Fruit fly (Drosophila melanogaster) whole organism, embryonic: ENCODE results near the gene Jarid2.

ENCODE experiments used
- CG10321 ChIP-seq: fragments of 200-800 bp; sonication (Bioruptor generic); IDR thresholded peaks from 2 replicates; pipeline ENCODE4 v1.3.6; 2022; ENCODE audit warnings: missing biosample characterization, missing genetic modification characterization
- CG10543 ChIP-seq: fragments of 200-800 bp; sonication (Bioruptor generic); optimal IDR thresholded peaks from 3 replicates; lab custom pipeline; 2017; ENCODE audit warnings: missing biosample characterization, mild to moderate bottlenecking, missing genetic modification characterization, moderate library complexity
- CG10565 ChIP-seq: fragments of 200-800 bp; sonication (Bioruptor generic); optimal IDR thresholded peaks from 3 replicates; lab custom pipeline; 2016; ENCODE audit warnings: missing biosample characterization, mild to moderate bottlenecking, missing genetic modification characterization
- CG12071 ChIP-seq: fragments of 200-800 bp; sonication (Bioruptor generic); optimal IDR thresholded peaks from 3 replicates; lab custom pipeline; 2018; ENCODE audit warnings: missing biosample characterization, mild to moderate bottlenecking, missing genetic modification characterization
- CG12236 ChIP-seq: fragments of 200-800 bp; sonication (Bioruptor generic); optimal IDR thresholded peaks from 2 replicates; lab custom pipeline; 2016; ENCODE audit warnings: missing biosample characterization, missing genetic modification characterization
- CG14014 ChIP-seq: fragments of 200-800 bp; sonication (Bioruptor generic); IDR thresholded peaks from 2 replicates; pipeline ENCODE4 v1.3.6; 2022; ENCODE audit warnings: missing biosample characterization, missing genetic modification characterization
- CG15514 ChIP-seq: fragments of 200-800 bp; sonication (Bioruptor generic); optimal IDR thresholded peaks from 3 replicates; lab custom pipeline; 2017; ENCODE audit warnings: missing biosample characterization, missing genetic modification characterization, mild to moderate bottlenecking, moderate library complexity, missing genetic modification reagents
- CG2129 ChIP-seq: fragments of 200-800 bp; sonication (Bioruptor generic); IDR thresholded peaks from 2 replicates; pipeline ENCODE4 v1.3.6; 2022; ENCODE audit warnings: missing biosample characterization, missing genetic modification characterization; ENCODE audit not compliant: partially characterized antibody
- CG2202 ChIP-seq: fragments of 200-800 bp; sonication (Bioruptor generic); optimal IDR thresholded peaks from 2 replicates; lab custom pipeline; 2018; ENCODE audit warnings: missing biosample characterization, mild to moderate bottlenecking, missing genetic modification characterization
- CG2712 ChIP-seq: fragments of 200-800 bp; optimal IDR thresholded peaks from 3 replicates; lab custom pipeline; 2019; ENCODE audit warnings: missing biosample characterization, mild to moderate bottlenecking, missing genetic modification characterization, moderate library complexity
- CG3281 ChIP-seq: fragments of 200-800 bp; sonication (Bioruptor generic); optimal IDR thresholded peaks from 3 replicates; lab custom pipeline; 2017; ENCODE audit warnings: missing biosample characterization, mild to moderate bottlenecking, missing genetic modification characterization
- CG42726 ChIP-seq: fragments of 200-800 bp; sonication (Bioruptor generic); IDR thresholded peaks from 2 replicates; pipeline ENCODE4 v1.3.6; 2022; ENCODE audit warnings: missing biosample characterization, missing genetic modification characterization; ENCODE audit not compliant: partially characterized antibody
- CG4328 ChIP-seq: fragments of 200-800 bp; sonication (Bioruptor generic); optimal IDR thresholded peaks from 3 replicates; lab custom pipeline; 2017; ENCODE audit warnings: missing biosample characterization, missing genetic modification reagents, missing genetic modification characterization
- CG4617 ChIP-seq: fragments of 200-800 bp; sonication (Bioruptor generic); optimal IDR thresholded peaks from 3 replicates; lab custom pipeline; 2016; ENCODE audit warnings: missing biosample characterization, missing genetic modification characterization, borderline replicate concordance
- CG4707 ChIP-seq: fragments of 200-800 bp; sonication (Bioruptor generic); optimal IDR thresholded peaks from 2 replicates; lab custom pipeline; 2018; ENCODE audit warnings: missing biosample characterization, mild to moderate bottlenecking, missing genetic modification characterization, moderate library complexity
- CG7786 ChIP-seq: fragments of 200-800 bp; sonication (Bioruptor generic); optimal IDR thresholded peaks from 2 replicates; lab custom pipeline; 2016; ENCODE audit warnings: missing biosample characterization, missing genetic modification characterization
- CG8944 ChIP-seq: fragments of 200-800 bp; sonication (Bioruptor generic); optimal IDR thresholded peaks from 3 replicates; lab custom pipeline; 2016; ENCODE audit warnings: missing biosample characterization, missing genetic modification characterization
- CG9215 ChIP-seq: fragments of 200-800 bp; sonication (Bioruptor generic); IDR thresholded peaks from 2 replicates; pipeline ENCODE4 v1.3.6; 2022; ENCODE audit warnings: missing biosample characterization, missing genetic modification characterization
- D19B ChIP-seq: fragments of 200-800 bp; sonication (Bioruptor generic); optimal IDR thresholded peaks from 2 replicates; lab custom pipeline; 2017; ENCODE audit warnings: missing biosample characterization, mild to moderate bottlenecking, missing genetic modification characterization
- Dbx ChIP-seq: fragments of 200-800 bp; sonication (Bioruptor generic); IDR thresholded peaks from 3 replicates; pipeline ENCODE4 v1.3.6; 2022; ENCODE audit warnings: missing biosample characterization, missing genetic modification characterization
- ERR ChIP-seq: fragments of 200-800 bp; sonication (Bioruptor generic); optimal IDR thresholded peaks from 2 replicates; lab custom pipeline; 2016; ENCODE audit warnings: missing biosample characterization, missing genetic modification characterization
- H15 ChIP-seq: fragments of 200-800 bp; sonication (Bioruptor generic); IDR thresholded peaks from 3 replicates; pipeline ENCODE4 v1.3.6; 2022; ENCODE audit warnings: missing biosample characterization, missing genetic modification characterization
- H2.0 ChIP-seq: fragments of 200-800 bp; sonication (Bioruptor generic); IDR thresholded peaks from 2 replicates; pipeline ENCODE4 v1.3.6; 2022; ENCODE audit warnings: missing biosample characterization, missing genetic modification characterization
- HLH4C ChIP-seq: fragments of 200-800 bp; sonication (Bioruptor generic); IDR thresholded peaks from 3 replicates; pipeline ENCODE4 v1.3.6; 2022; ENCODE audit warnings: missing biosample characterization, missing genetic modification characterization; ENCODE audit not compliant: partially characterized antibody
- MESR4 ChIP-seq: fragments of 200-800 bp; sonication (Bioruptor generic); optimal IDR thresholded peaks from 2 replicates; lab custom pipeline; 2018; ENCODE audit warnings: missing biosample characterization, mild to moderate bottlenecking, missing genetic modification characterization, moderate library complexity
- NFAT ChIP-seq: fragments of 200-800 bp; sonication (Bioruptor generic); IDR thresholded peaks from 2 replicates; pipeline ENCODE4 v1.3.6; 2022; ENCODE audit warnings: missing biosample characterization, missing genetic modification characterization
- Neu2 ChIP-seq: fragments of 200-800 bp; sonication (Bioruptor generic); optimal IDR thresholded peaks from 3 replicates; lab custom pipeline; 2016; ENCODE audit warnings: missing biosample characterization, missing genetic modification characterization, borderline replicate concordance
- Nf-YB ChIP-seq: fragments of 200-800 bp; sonication (Bioruptor generic); optimal IDR thresholded peaks from 3 replicates; lab custom pipeline; 2019; ENCODE audit warnings: missing biosample characterization, mild to moderate bottlenecking, missing genetic modification characterization, moderate library complexity
- Six4 ChIP-seq: fragments of 200-800 bp; sonication (Bioruptor generic); optimal IDR thresholded peaks from 2 replicates; lab custom pipeline; 2016; ENCODE audit warnings: missing biosample characterization, missing genetic modification characterization
- Sox100B ChIP-seq: fragments of 200-800 bp; sonication (Bioruptor generic); optimal IDR thresholded peaks from 3 replicates; lab custom pipeline; 2018; ENCODE audit warnings: missing biosample characterization, mild to moderate bottlenecking, missing genetic modification characterization
- TFAM ChIP-seq: fragments of 200-800 bp; sonication (Bioruptor generic); optimal IDR thresholded peaks from 2 replicates; lab custom pipeline; 2017; ENCODE audit warnings: missing biosample characterization, missing genetic modification characterization, inconsistent platforms
- Xrp1 ChIP-seq: fragments of 200-800 bp; sonication (Bioruptor generic); IDR thresholded peaks from 2 replicates; pipeline ENCODE4 v1.3.6; 2022; ENCODE audit warnings: missing biosample characterization, missing genetic modification characterization
- ab ChIP-seq: fragments of 200-800 bp; sonication (Bioruptor generic); optimal IDR thresholded peaks from 2 replicates; lab custom pipeline; 2016; ENCODE audit warnings: missing biosample characterization, missing genetic modification characterization
- bigmax ChIP-seq: fragments of 200-800 bp; sonication (Bioruptor generic); optimal IDR thresholded peaks from 2 replicates; lab custom pipeline; 2018; ENCODE audit warnings: missing biosample characterization, mild to moderate bottlenecking, missing genetic modification characterization
- chn ChIP-seq: fragments of 200-800 bp; sonication (Bioruptor generic); optimal IDR thresholded peaks from 2 replicates; lab custom pipeline; 2016; ENCODE audit warnings: missing biosample characterization, missing genetic modification characterization
- crp ChIP-seq, 2 experiments: fragments of 200-800 bp; sonication (Bioruptor generic); optimal IDR thresholded peaks; 2 replicates in 1 of 2; 3 replicates in 1 of 2; lab custom pipeline; 2017; ENCODE audit warnings: missing biosample characterization in 2 of 2, missing genetic modification characterization in 2 of 2, mild to moderate bottlenecking in 1 of 2, moderate library complexity in 1 of 2
- dan ChIP-seq: fragments of 200-800 bp; sonication (Bioruptor generic); IDR thresholded peaks from 2 replicates; pipeline ENCODE4 v1.3.6; 2022; ENCODE audit warnings: missing biosample characterization, missing genetic modification characterization
- dm ChIP-seq: fragments of 200-800 bp; sonication (Bioruptor generic); optimal IDR thresholded peaks from 3 replicates; lab custom pipeline; 2016; ENCODE audit warnings: missing biosample characterization, missing genetic modification characterization
- esg ChIP-seq: fragments of 200-800 bp; sonication (Bioruptor generic); conservative IDR thresholded peaks from 2 replicates; pipeline ENCODE4 v1.3.6; 2022; ENCODE audit warnings: missing biosample characterization, missing genetic modification characterization
- eyg ChIP-seq: fragments of 200-800 bp; sonication (Bioruptor generic); optimal IDR thresholded peaks from 3 replicates; lab custom pipeline; 2016; ENCODE audit warnings: missing biosample characterization, missing genetic modification characterization
- grau ChIP-seq: fragments of 200-800 bp; optimal IDR thresholded peaks from 3 replicates; lab custom pipeline; 2019; ENCODE audit warnings: missing biosample characterization, mild to moderate bottlenecking, missing genetic modification characterization, moderate library complexity
- grn ChIP-seq: fragments of 200-800 bp; sonication (Bioruptor generic); optimal IDR thresholded peaks from 3 replicates; lab custom pipeline; 2017; ENCODE audit warnings: missing biosample characterization, missing genetic modification characterization
- inv ChIP-seq: fragments of 200-800 bp; sonication (Bioruptor generic); IDR thresholded peaks from 2 replicates; pipeline ENCODE4 v1.3.6; 2022; ENCODE audit warnings: missing biosample characterization, missing genetic modification characterization; ENCODE audit not compliant: partially characterized antibody
- jing ChIP-seq: fragments of 200-800 bp; sonication (Bioruptor generic); optimal IDR thresholded peaks from 2 replicates; lab custom pipeline; 2018; ENCODE audit warnings: missing biosample characterization, mild to moderate bottlenecking, missing genetic modification characterization
- kah ChIP-seq: fragments of 200-800 bp; sonication (Bioruptor generic); optimal IDR thresholded peaks from 2 replicates; lab custom pipeline; 2018; ENCODE audit warnings: missing biosample characterization, mild to moderate bottlenecking, missing genetic modification characterization
- pfk ChIP-seq: fragments of 200-800 bp; sonication (Bioruptor generic); optimal IDR thresholded peaks from 2 replicates; lab custom pipeline; 2018; ENCODE audit warnings: missing biosample characterization, mild to moderate bottlenecking, missing genetic modification characterization, moderate library complexity
- row ChIP-seq: fragments of 200-800 bp; sonication (Bioruptor generic); IDR thresholded peaks from 3 replicates; pipeline ENCODE4 v1.3.6; 2022; ENCODE audit warnings: missing biosample characterization, missing genetic modification characterization
- sna ChIP-seq: fragments of 200-800 bp; sonication (Bioruptor generic); IDR thresholded peaks from 2 replicates; pipeline ENCODE4 v1.3.6; 2022; ENCODE audit warnings: missing biosample characterization, missing genetic modification characterization; ENCODE audit not compliant: partially characterized antibody
- trh ChIP-seq: fragments of 200-800 bp; sonication (Bioruptor generic); optimal IDR thresholded peaks from 2 replicates; lab custom pipeline; 2016; ENCODE audit warnings: missing biosample characterization, missing genetic modification characterization

Gene Jarid2

dm6 chr3L:9462247-9462769 lies 14.5 kb upstream of the Jarid2 start (continued):
- peak; percentile 74 for TF ChIP-seq esg (GFP tag; lab: Robert Waterston, UW)
- peak; percentile 24 for TF ChIP-seq jing
- peak; percentile 18 for TF ChIP-seq MESR4
- peak; percentile 58; the same call in 1 of the 2 replicates for TF ChIP-seq sna (GFP tag; lab: Robert Waterston, UW)
- TF ChIP-seq CG15514 (GFP tag; lab: Kevin White, UChicago) = peak; percentile 60
- peak; percentile 47 for TF ChIP-seq CG4707 (GFP tag; lab: Kevin White, UChicago)
- TF ChIP-seq CG14014 = peak; percentile 78
- TF ChIP-seq CG2129 (GFP tag; lab: Robert Waterston, UW) = no peak
- peak; percentile 58; the same call in 1 of the 3 replicates for TF ChIP-seq H15 (GFP tag; lab: Robert Waterston, UW)
- peak; percentile 84 for TF ChIP-seq CG12071 (GFP tag; lab: Kevin White, UChicago)
- TF ChIP-seq CG10565 (GFP tag; lab: Kevin White, UChicago) = peak; percentile 28
- TF ChIP-seq Sox100B (GFP tag; lab: Kevin White, UChicago) = peak; percentile 94
- TF ChIP-seq CG9215 (GFP tag; lab: Robert Waterston, UW) = peak; percentile 52; the same call in 1 of the 2 replicates
- peak; percentile 96 for TF ChIP-seq CG2712 (tag; lab: Kevin White, UChicago)
- peak; percentile 51 for TF ChIP-seq CG8944 (GFP tag; lab: Kevin White, UChicago)
- TF ChIP-seq CG4617 = peak; percentile 0
- TF ChIP-seq row = peak; percentile 96
- TF ChIP-seq CG4328 (GFP tag; lab: Kevin White, UChicago) = peak; percentile 88
- peak; percentile 10; the same call in 1 of the 2 replicates for TF ChIP-seq CG10321 (GFP tag; lab: Robert Waterston, UW)
- TF ChIP-seq Neu2 (GFP tag; lab: Kevin White, UChicago) = no peak
- TF ChIP-seq Dbx (GFP tag; lab: Robert Waterston, UW) = peak; percentile 74; the same call in 2 of the 3 replicates
- no peak for TF ChIP-seq dm
- no peak for TF ChIP-seq inv (GFP tag; lab: Robert Waterston, UW)
- peak; percentile 58 for TF ChIP-seq trh
- peak; percentile 9; the same call in 1 of the 2 replicates for TF ChIP-seq NFAT
- TF ChIP-seq crp (GFP tag; optimal IDR thresholded peaks at IDR 0.05; lab: Kevin White, UChicago) = peak in 1 of 2 experiments; percentile 21
- TF ChIP-seq grn (GFP tag; lab: Kevin White, UChicago) = no peak
- peak; percentile 79 for TF ChIP-seq Nf-YB (GFP tag; lab: Kevin White, UChicago)
- TF ChIP-seq ab = no peak
- TF ChIP-seq CG3281 (GFP tag; lab: Kevin White, UChicago) = peak; percentile 89
- TF ChIP-seq eyg (GFP tag; lab: Kevin White, UChicago) = peak; percentile 20
- TF ChIP-seq CG10543 = peak; percentile 79
- TF ChIP-seq kah (GFP tag; lab: Kevin White, UChicago) = peak; percentile 42
- peak; percentile 67 for TF ChIP-seq ERR
- peak; percentile 92 for TF ChIP-seq grau (tag; lab: Kevin White, UChicago)
- TF ChIP-seq H2.0 (GFP tag; lab: Robert Waterston, UW) = peak; percentile 65
- peak; percentile 69 for TF ChIP-seq chn (GFP tag; lab: Kevin White, UChicago)
- no peak for TF ChIP-seq bigmax (GFP tag; lab: Kevin White, UChicago)
- peak; percentile 88 for TF ChIP-seq CG2202
- TF ChIP-seq Xrp1 (GFP tag; lab: Robert Waterston, UW) = peak; percentile 89
- TF ChIP-seq dan (GFP tag; lab: Robert Waterston, UW) = no peak
- TF ChIP-seq TFAM (GFP tag; lab: Kevin White, UChicago) = peak; percentile 50
- peak; percentile 72 for TF ChIP-seq D19B
- no peak; the same call in 1 of the 2 replicates for TF ChIP-seq CG42726
- TF ChIP-seq CG7786 (GFP tag; lab: Kevin White, UChicago) = peak; percentile 46
- peak; percentile 60 for TF ChIP-seq CG12236 (GFP tag; lab: Kevin White, UChicago)
- TF ChIP-seq Six4 (GFP tag; lab: Kevin White, UChicago) = peak; percentile 86
- TF ChIP-seq HLH4C = no peak
- TF ChIP-seq pfk (GFP tag; lab: Kevin White, UChicago) = no peak
